Fruit fly (Drosophila melanogaster) whole organism, embryonic: ENCODE data around the gene dUTPase.
A peak's percentile ranks its signal among the peaks of the same experiment; 100 is the strongest.

Experiments used
- Ada2b ChIP-seq: fragments of 200-800 bp; sonication (Bioruptor generic); IDR thresholded peaks from 2 replicates; pipeline ENCODE4 v1.3.6; 2022; ENCODE audit warnings: missing biosample characterization, missing genetic modification characterization
- Aef1 ChIP-seq: fragments of 200-800 bp; sonication (Bioruptor generic); IDR thresholded peaks from 3 replicates; pipeline ENCODE4 v1.3.6; 2022; ENCODE audit warnings: missing biosample characterization, missing genetic modification characterization
- Antp ChIP-seq: fragments of 200-800 bp; sonication (Bioruptor generic); optimal IDR thresholded peaks from 3 replicates; lab custom pipeline; 2016; ENCODE audit warnings: missing biosample characterization, missing genetic modification characterization
- BEAF-32 ChIP-seq: fragments of 200-800 bp; sonication (Bioruptor generic); optimal IDR thresholded peaks from 3 replicates; lab custom pipeline; 2017; ENCODE audit warnings: missing biosample characterization, missing genetic modification characterization, mild to moderate bottlenecking, moderate library complexity, missing genetic modification reagents
- CG13287 ChIP-seq: fragments of 200-800 bp; sonication (Bioruptor generic); IDR thresholded peaks from 2 replicates; pipeline ENCODE4 v1.3.6; 2022; ENCODE audit warnings: missing biosample characterization, missing genetic modification characterization; ENCODE audit not compliant: partially characterized antibody
- CG15269 ChIP-seq: fragments of 200-800 bp; sonication (Bioruptor generic); optimal IDR thresholded peaks from 2 replicates; lab custom pipeline; 2018; ENCODE audit warnings: missing biosample characterization, mild to moderate bottlenecking, missing genetic modification characterization, moderate library complexity
- CG16779 ChIP-seq: fragments of 200-800 bp; sonication (Bioruptor generic); IDR thresholded peaks from 2 replicates; pipeline ENCODE4 v1.3.6; 2022; ENCODE audit warnings: missing biosample characterization, missing genetic modification characterization
- CG17328 ChIP-seq: fragments of 200-800 bp; sonication (Bioruptor generic); IDR thresholded peaks from 2 replicates; pipeline ENCODE4 v1.3.6; 2022; ENCODE audit warnings: missing biosample characterization, missing genetic modification characterization
- CG17568 ChIP-seq: fragments of 200-800 bp; sonication (Bioruptor generic); optimal IDR thresholded peaks from 2 replicates; lab custom pipeline; 2018; ENCODE audit warnings: missing biosample characterization, mild to moderate bottlenecking, missing genetic modification characterization, moderate library complexity
- CG2120 ChIP-seq: fragments of 200-800 bp; sonication (Bioruptor generic); optimal IDR thresholded peaks from 3 replicates; lab custom pipeline; 2016; ENCODE audit warnings: missing biosample characterization, missing genetic modification characterization
- CG2129 ChIP-seq: fragments of 200-800 bp; sonication (Bioruptor generic); IDR thresholded peaks from 2 replicates; pipeline ENCODE4 v1.3.6; 2022; ENCODE audit warnings: missing biosample characterization, missing genetic modification characterization; ENCODE audit not compliant: partially characterized antibody
- CG2678 ChIP-seq: fragments of 200-800 bp; sonication (Bioruptor generic); optimal IDR thresholded peaks from 3 replicates; lab custom pipeline; 2019; ENCODE audit warnings: missing biosample characterization, mild to moderate bottlenecking, missing genetic modification characterization, moderate library complexity
- CG31224 ChIP-seq: fragments of 200-800 bp; sonication (Bioruptor generic); IDR thresholded peaks from 2 replicates; pipeline ENCODE4 v1.3.6; 2022; ENCODE audit warnings: missing biosample characterization, missing genetic modification characterization
- CG32772 ChIP-seq: fragments of 200-800 bp; sonication (Bioruptor generic); IDR thresholded peaks from 2 replicates; pipeline ENCODE4 v1.3.6; 2022; ENCODE audit warnings: missing biosample characterization, missing genetic modification characterization
- CG4424 ChIP-seq: fragments of 200-800 bp; sonication (Bioruptor generic); optimal IDR thresholded peaks from 3 replicates; lab custom pipeline; 2016; ENCODE audit warnings: missing biosample characterization, missing genetic modification characterization
- CG4730 ChIP-seq: fragments of 200-800 bp; sonication (Bioruptor generic); IDR thresholded peaks from 2 replicates; pipeline ENCODE4 v1.3.6; 2022; ENCODE audit warnings: missing biosample characterization, missing genetic modification characterization
- CG6654 ChIP-seq: fragments of 200-800 bp; sonication (Bioruptor generic); optimal IDR thresholded peaks from 2 replicates; lab custom pipeline; 2017; ENCODE audit warnings: missing biosample characterization, mild to moderate bottlenecking, missing genetic modification characterization
- CG7357 ChIP-seq: fragments of 200-800 bp; sonication (Bioruptor generic); IDR thresholded peaks from 3 replicates; pipeline ENCODE4 v1.3.6; 2022; ENCODE audit warnings: missing biosample characterization, missing genetic modification characterization
- CG8089 ChIP-seq: fragments of 200-800 bp; sonication (Bioruptor generic); optimal IDR thresholded peaks from 3 replicates; lab custom pipeline; 2016; ENCODE audit warnings: missing biosample characterization, missing genetic modification characterization
- CG8281 ChIP-seq: fragments of 200-800 bp; sonication (Bioruptor generic); optimal IDR thresholded peaks from 2 replicates; lab custom pipeline; 2018; ENCODE audit warnings: missing biosample characterization, mild to moderate bottlenecking, missing genetic modification characterization, moderate library complexity
- CG8765 ChIP-seq: fragments of 200-800 bp; sonication (Bioruptor generic); IDR thresholded peaks from 2 replicates; pipeline ENCODE4 v1.3.6; 2022; ENCODE audit warnings: missing biosample characterization, missing genetic modification characterization
- CG9609 ChIP-seq: fragments of 200-800 bp; sonication (Bioruptor generic); optimal IDR thresholded peaks from 3 replicates; lab custom pipeline; 2016; ENCODE audit warnings: missing biosample characterization, missing genetic modification characterization
- Dbx ChIP-seq: fragments of 200-800 bp; sonication (Bioruptor generic); IDR thresholded peaks from 3 replicates; pipeline ENCODE4 v1.3.6; 2022; ENCODE audit warnings: missing biosample characterization, missing genetic modification characterization
- E2f2 ChIP-seq: fragments of 200-800 bp; sonication (Bioruptor generic); IDR thresholded peaks from 2 replicates; pipeline ENCODE4 v1.3.6; 2022; ENCODE audit warnings: missing biosample characterization, missing genetic modification characterization
- Mes4 ChIP-seq: fragments of 200-800 bp; sonication (Bioruptor generic); optimal IDR thresholded peaks from 2 replicates; lab custom pipeline; 2016; ENCODE audit warnings: missing biosample characterization, missing genetic modification characterization
- Neu2 ChIP-seq: fragments of 200-800 bp; sonication (Bioruptor generic); optimal IDR thresholded peaks from 3 replicates; lab custom pipeline; 2016; ENCODE audit warnings: missing biosample characterization, missing genetic modification characterization, borderline replicate concordance
- NfI ChIP-seq: fragments of 200-800 bp; sonication (Bioruptor generic); optimal IDR thresholded peaks from 3 replicates; lab custom pipeline; 2018; ENCODE audit warnings: missing biosample characterization, mild to moderate bottlenecking, missing genetic modification characterization, moderate library complexity
- Ptx1 ChIP-seq: fragments of 200-800 bp; sonication (Bioruptor generic); IDR thresholded peaks from 2 replicates; pipeline ENCODE4 v1.3.6; 2022; ENCODE audit warnings: missing biosample characterization, missing genetic modification characterization
- Rx ChIP-seq: fragments of 200-800 bp; sonication (Bioruptor generic); IDR thresholded peaks from 2 replicates; pipeline ENCODE4 v1.3.6; 2022; ENCODE audit warnings: missing biosample characterization, missing genetic modification characterization
- Six4 ChIP-seq: fragments of 200-800 bp; sonication (Bioruptor generic); optimal IDR thresholded peaks from 2 replicates; lab custom pipeline; 2016; ENCODE audit warnings: missing biosample characterization, missing genetic modification characterization
- bsh ChIP-seq, 2 experiments: fragments of 200-800 bp; sonication (Bioruptor generic); optimal IDR thresholded peaks; 2 replicates each; lab custom pipeline; 2017 to 2018; ENCODE audit warnings: mild to moderate bottlenecking in 2 of 2, missing biosample characterization in 2 of 2, missing genetic modification characterization in 2 of 2, moderate library complexity in 1 of 2
- chm ChIP-seq: fragments of 200-800 bp; sonication (Bioruptor generic); IDR thresholded peaks from 2 replicates; pipeline ENCODE4 v1.3.6; 2022; ENCODE audit warnings: missing biosample characterization, missing genetic modification characterization
- ewg ChIP-seq: fragments of 200-800 bp; sonication (Bioruptor generic); optimal IDR thresholded peaks from 3 replicates; lab custom pipeline; 2017; ENCODE audit warnings: mild to moderate bottlenecking, missing biosample characterization, missing genetic modification reagents, missing genetic modification characterization
- fd102C ChIP-seq: fragments of 200-800 bp; sonication (Bioruptor generic); optimal IDR thresholded peaks from 2 replicates; lab custom pipeline; 2018; ENCODE audit warnings: missing biosample characterization, mild to moderate bottlenecking, missing genetic modification characterization, moderate library complexity
- fd3F ChIP-seq: fragments of 200-800 bp; sonication (Bioruptor generic); optimal IDR thresholded peaks from 2 replicates; lab custom pipeline; 2018; ENCODE audit warnings: missing biosample characterization, mild to moderate bottlenecking, missing genetic modification characterization, moderate library complexity
- fd96Cb ChIP-seq: fragments of 200-800 bp; sonication (Bioruptor generic); optimal IDR thresholded peaks from 2 replicates; lab custom pipeline; 2018; ENCODE audit warnings: missing biosample characterization, mild to moderate bottlenecking, missing genetic modification characterization, moderate library complexity
- gem ChIP-seq: fragments of 200-800 bp; sonication (Bioruptor generic); optimal IDR thresholded peaks from 2 replicates; lab custom pipeline; 2019; ENCODE audit warnings: missing biosample characterization, mild to moderate bottlenecking, missing genetic modification characterization, moderate library complexity
- gfzf ChIP-seq: fragments of 200-800 bp; sonication (Bioruptor generic); optimal IDR thresholded peaks from 2 replicates; lab custom pipeline; 2016; ENCODE audit warnings: missing biosample characterization, mild to moderate bottlenecking, missing genetic modification characterization, moderate library complexity
- grau ChIP-seq: fragments of 200-800 bp; optimal IDR thresholded peaks from 3 replicates; lab custom pipeline; 2019; ENCODE audit warnings: missing biosample characterization, mild to moderate bottlenecking, missing genetic modification characterization, moderate library complexity
- jing ChIP-seq: fragments of 200-800 bp; sonication (Bioruptor generic); optimal IDR thresholded peaks from 2 replicates; lab custom pipeline; 2018; ENCODE audit warnings: missing biosample characterization, mild to moderate bottlenecking, missing genetic modification characterization
- klu ChIP-seq: fragments of 200-800 bp; sonication (Bioruptor generic); IDR thresholded peaks from 2 replicates; pipeline ENCODE4 v1.3.6; 2022; ENCODE audit warnings: missing biosample characterization, missing genetic modification characterization
- lab ChIP-seq: fragments of 200-800 bp; sonication (Bioruptor generic); optimal IDR thresholded peaks from 3 replicates; lab custom pipeline; 2017; ENCODE audit warnings: missing biosample characterization, missing genetic modification characterization, mild to moderate bottlenecking, moderate library complexity, missing genetic modification reagents
- luna ChIP-seq: fragments of 200-800 bp; sonication (Bioruptor generic); optimal IDR thresholded peaks from 2 replicates; lab custom pipeline; 2016; ENCODE audit warnings: missing biosample characterization, missing genetic modification characterization
- nerfin-1 ChIP-seq: fragments of 200-800 bp; sonication (Bioruptor generic); optimal IDR thresholded peaks from 3 replicates; lab custom pipeline; 2019; ENCODE audit warnings: missing biosample characterization, mild to moderate bottlenecking, missing genetic modification characterization, moderate library complexity
- nmo ChIP-seq: fragments of 200-800 bp; sonication (Bioruptor generic); optimal IDR thresholded peaks from 2 replicates; lab custom pipeline; 2018; ENCODE audit warnings: missing biosample characterization, mild to moderate bottlenecking, missing genetic modification characterization, moderate library complexity
- rib ChIP-seq: fragments of 200-800 bp; sonication (Bioruptor generic); IDR thresholded peaks from 2 replicates; pipeline ENCODE4 v1.3.6; 2022; ENCODE audit warnings: missing biosample characterization, missing genetic modification characterization
- slbo ChIP-seq: fragments of 200-800 bp; sonication (Bioruptor generic); IDR thresholded peaks from 2 replicates; pipeline ENCODE4 v1.3.6; 2022; ENCODE audit warnings: missing biosample characterization, missing genetic modification characterization
- zfh2 ChIP-seq: fragments of 200-800 bp; sonication (Bioruptor generic); optimal IDR thresholded peaks from 2 replicates; lab custom pipeline; 2016; ENCODE audit warnings: missing biosample characterization, missing genetic modification characterization

Gene dUTPase

DNA sequence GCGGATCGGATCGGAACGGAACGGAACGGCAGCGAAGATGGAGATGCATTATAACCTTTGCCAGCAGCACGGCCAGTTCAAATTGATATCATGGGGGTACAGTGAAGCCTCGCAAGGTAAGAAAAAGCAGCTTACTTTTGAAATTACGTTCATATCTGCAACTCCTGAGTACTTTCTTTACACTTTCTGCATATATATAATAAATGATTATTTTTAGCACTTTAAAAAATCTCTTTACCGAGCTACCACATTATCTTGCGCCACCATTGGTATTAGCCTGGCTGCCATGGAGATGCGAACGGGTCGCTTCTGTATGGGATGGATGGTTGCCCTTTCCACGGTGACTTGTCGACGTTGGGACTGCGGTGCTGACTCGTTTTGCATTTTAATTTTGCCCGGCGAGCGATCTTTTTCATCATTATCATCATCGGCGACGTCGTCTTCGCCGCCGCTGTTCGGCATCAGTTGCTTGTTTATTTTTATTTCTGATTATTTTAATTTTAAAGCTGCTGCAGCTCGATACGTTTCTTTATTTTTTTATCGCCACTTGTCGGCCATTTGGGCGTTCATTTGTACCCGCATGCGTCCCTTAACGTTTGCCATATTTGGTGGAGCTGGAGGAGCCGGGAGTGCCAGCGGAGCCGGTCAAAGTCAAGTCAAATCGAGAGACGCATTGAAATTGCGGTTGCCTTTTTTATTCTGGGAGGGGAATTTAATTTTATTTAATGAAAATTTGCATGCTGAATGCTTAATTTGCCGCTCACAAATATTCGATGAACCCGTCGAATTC lies 42.1 kb downstream of the dUTPase start (continued):
- TF ChIP-seq CG6654 (no peak), BEAF-32 (GFP tag; lab: Kevin White, UChicago) (no peak), CG7357 (GFP tag; lab: Robert Waterston, UW) (no peak), rib (no peak), chm (GFP tag; lab: Robert Waterston, UW) (no peak), fd96Cb (peak; percentile 6), CG17328 (peak; percentile 57; the same call in 1 of the 2 replicates), fd3F (GFP tag; lab: Kevin White, UChicago) (no peak), slbo (GFP tag; lab: Robert Waterston, UW) (peak; percentile 29; the same call in 1 of the 2 replicates), CG8765 (no peak), CG2678 (tag; lab: Kevin White, UChicago) (peak; percentile 33), nerfin-1 (tag; lab: Kevin White, UChicago) (no peak), CG16779 (GFP tag; lab: Robert Waterston, UW) (no peak), nmo (GFP tag; lab: Kevin White, UChicago) (no peak), CG15269 (tag; lab: Kevin White, UChicago) (peak; percentile 37), Neu2 (GFP tag; lab: Kevin White, UChicago) (no peak), gfzf (no peak), E2f2 (GFP tag; lab: Robert Waterston, UW) (peak; percentile 21; the same call in 1 of the 2 replicates), CG8089 (no peak), CG9609 (GFP tag; lab: Kevin White, UChicago) (no peak), CG17568 (GFP tag; lab: Kevin White, UChicago) (no peak), gem (tag; lab: Kevin White, UChicago) (peak; percentile 42), CG13287 (GFP tag; lab: Robert Waterston, UW) (no peak), Aef1 (GFP tag; lab: Robert Waterston, UW) (peak; percentile 48; the same call in 2 of the 3 replicates), Dbx (no peak), jing (GFP tag; lab: Kevin White, UChicago) (no peak), luna (GFP tag; lab: Kevin White, UChicago) (no peak), ewg (GFP tag; lab: Kevin White, UChicago) (no peak), Six4 (GFP tag; lab: Kevin White, UChicago) (no peak), Ada2b (GFP tag; lab: Robert Waterston, UW) (peak; percentile 52), CG31224 (no peak), zfh2 (no peak), grau (peak; percentile 74), CG32772 (peak; percentile 34; the same call in 1 of the 2 replicates), NfI (no peak), Mes4 (GFP tag; lab: Kevin White, UChicago) (no peak), Ptx1 (GFP tag; lab: Robert Waterston, UW) (peak; percentile 74), Antp (GFP tag; lab: Kevin White, UChicago) (no peak), CG8281 (tag; lab: Kevin White, UChicago) (no peak), fd102C (GFP tag; lab: Kevin White, UChicago) (no peak), CG4424 (GFP tag; lab: Kevin White, UChicago) (no peak), CG2129 (no peak), Rx (GFP tag; lab: Robert Waterston, UW) (0 out of 2 replicates have a peak, but pooled peaks have one; percentile 11), bsh (GFP tag; optimal IDR thresholded peaks at IDR 0.05; lab: Kevin White, UChicago) (peak in 1 of 2 experiments; percentile 29), lab (GFP tag; lab: Kevin White, UChicago) (peak; percentile 38), CG2120 (no peak), klu (GFP tag; lab: Robert Waterston, UW) (0 out of 2 replicates have a peak, but pooled peaks have one; percentile 7), CG4730 (GFP tag; lab: Robert Waterston, UW) (0 out of 2 replicates have a peak, but pooled peaks have one; percentile 17)
